Worm (Caenorhabditis elegans): ENCODE results near the gene fsn-1.

- TF ChIP-seq dao-5 (tag; optimal IDR thresholded peaks at IDR 0.05) (no peak), W03F9.2 (tag; optimal IDR thresholded peaks at IDR 0.05) (no peak)
Measured at ce11 chrIII:4903784-4904183, 33.3 kb upstream of the fsn-1 start, which contains the start of gene kbp-2.

Measured in whole organism, L4/young adult.